Fruit fly (Drosophila melanogaster) whole organism, wandering third instar larva: ENCODE measurements around the gene Rpp21.

Source experiments
- CG32264 ChIP-seq: fragments of 200-800 bp; sonication (Bioruptor generic); optimal IDR thresholded peaks from 2 replicates; lab custom pipeline; 2016; ENCODE audit warnings: missing biosample characterization, missing genetic modification characterization
- CG9705 ChIP-seq: fragments of 200-800 bp; sonication (Bioruptor generic); optimal IDR thresholded peaks from 2 replicates; lab custom pipeline; 2018; ENCODE audit warnings: missing biosample characterization, mild to moderate bottlenecking, missing genetic modification characterization
- CrebA ChIP-seq: fragments of 200-800 bp; sonication (Bioruptor generic); optimal IDR thresholded peaks from 2 replicates; lab custom pipeline; 2016; ENCODE audit warnings: missing biosample characterization, mild to moderate bottlenecking, missing genetic modification characterization, borderline replicate concordance
- Hr78 ChIP-seq: fragments of >200 bp; optimal IDR thresholded peaks from 2 replicates; lab custom pipeline; 2017; ENCODE audit warnings: missing biosample characterization, missing genetic modification characterization
- Hr83 ChIP-seq: fragments of 200-300 bp; sonication (Bioruptor generic); optimal IDR thresholded peaks from 2 replicates; lab custom pipeline; 2016; ENCODE audit warnings: missing biosample characterization, mild to moderate bottlenecking, missing genetic modification characterization, moderate library complexity; ENCODE audit not compliant: poor library complexity, severe bottlenecking
- Jra ChIP-seq: sonication (Bioruptor generic); optimal IDR thresholded peaks from 2 replicates; lab custom pipeline; 2016; ENCODE audit warnings: missing biosample characterization, missing genetic modification characterization
- Myc ChIP-seq: fragments of >200 bp; optimal IDR thresholded peaks from 2 replicates; lab custom pipeline; 2017
- N ChIP-seq: fragments of >200 bp; optimal IDR thresholded peaks from 2 replicates; lab custom pipeline; 2018; ENCODE audit warnings: missing biosample characterization, missing external identifiers, missing genetic modification characterization
- OdsH ChIP-seq: fragments of 200-800 bp; sonication (Bioruptor generic); optimal IDR thresholded peaks from 2 replicates; lab custom pipeline; 2016; ENCODE audit warnings: missing biosample characterization, mild to moderate bottlenecking, missing genetic modification characterization
- Rel ChIP-seq, 2 experiments: fragments of 200-800 bp; sonication (Bioruptor generic) in 1 of 2; optimal IDR thresholded peaks; 2 replicates in 1 of 2; 3 replicates in 1 of 2; lab custom pipeline; 2016 to 2019; ENCODE audit warnings: mild to moderate bottlenecking in 2 of 2, missing biosample characterization in 2 of 2, missing genetic modification characterization in 2 of 2, moderate library complexity in 1 of 2
- Sp1 ChIP-seq: fragments of 200-800 bp; sonication (Bioruptor generic); optimal IDR thresholded peaks from 3 replicates; lab custom pipeline; 2019; ENCODE audit warnings: missing biosample characterization, mild to moderate bottlenecking, missing genetic modification characterization, moderate library complexity
- br ChIP-seq: fragments of 200-800 bp; sonication (Bioruptor generic); optimal IDR thresholded peaks from 2 replicates; lab custom pipeline; 2016; ENCODE audit warnings: missing biosample characterization, missing genetic modification characterization
- dmrt93B ChIP-seq: fragments of 200-800 bp; sonication (Bioruptor generic); optimal IDR thresholded peaks from 2 replicates; lab custom pipeline; 2018; ENCODE audit warnings: missing biosample characterization, mild to moderate bottlenecking, missing genetic modification characterization
- ey ChIP-seq: fragments of 200-800 bp; sonication (Bioruptor generic); optimal IDR thresholded peaks from 2 replicates; lab custom pipeline; 2016; ENCODE audit warnings: missing biosample characterization, missing genetic modification characterization
- foxo ChIP-seq, 2 experiments: fragments of 200-800 bp; sonication (Bioruptor generic); optimal IDR thresholded peaks; 2 replicates in 1 of 2; 3 replicates in 1 of 2; lab custom pipeline; 2016 to 2017; ENCODE audit warnings: missing biosample characterization in 2 of 2, missing genetic modification characterization in 2 of 2
- fru ChIP-seq: fragments of 200-800 bp; sonication (Bioruptor generic); optimal IDR thresholded peaks from 3 replicates; lab custom pipeline; 2016; ENCODE audit warnings: missing biosample characterization, mild to moderate bottlenecking, missing genetic modification characterization
- h ChIP-seq: fragments of 200-800 bp; sonication (Bioruptor generic); optimal IDR thresholded peaks from 3 replicates; lab custom pipeline; 2016; ENCODE audit warnings: missing biosample characterization, mild to moderate bottlenecking, missing genetic modification characterization
- pan ChIP-seq: fragments of >200 bp; optimal IDR thresholded peaks from 2 replicates; lab custom pipeline; 2017
- psq ChIP-seq: fragments of 200-800 bp; sonication (Bioruptor generic); optimal IDR thresholded peaks from 3 replicates; lab custom pipeline; 2017; ENCODE audit warnings: missing biosample characterization, mild to moderate bottlenecking, missing genetic modification characterization, moderate library complexity
- rgr ChIP-seq: fragments of 200-800 bp; sonication (Bioruptor generic); optimal IDR thresholded peaks from 3 replicates; lab custom pipeline; 2016; ENCODE audit warnings: missing biosample characterization, mild to moderate bottlenecking, missing genetic modification characterization
- sage ChIP-seq: fragments of 200-800 bp; sonication (Bioruptor generic); optimal IDR thresholded peaks from 2 replicates; lab custom pipeline; 2016; ENCODE audit warnings: missing biosample characterization, mild to moderate bottlenecking, missing genetic modification characterization
- usp ChIP-seq: fragments of >200 bp; optimal IDR thresholded peaks from 2 replicates; lab custom pipeline; 2017; ENCODE audit warnings: missing biosample characterization, missing genetic modification characterization

The Rpp21 gene

dm6 chrX:1080715-1081114, 50.2 kb downstream of the Rpp21 start:
- TF ChIP-seq Hr83 (GFP tag; lab: Kevin White, UChicago): no peak
- peak in 1 of 2 experiments; percentile 4 for TF ChIP-seq foxo (GFP tag; optimal IDR thresholded peaks at IDR 0.05; lab: Kevin White, UChicago)
- no peak for TF ChIP-seq CrebA
- TF ChIP-seq h (GFP tag; lab: Kevin White, UChicago): no peak
- peak; percentile 0 for TF ChIP-seq rgr (GFP tag; lab: Kevin White, UChicago)
- TF ChIP-seq br (GFP tag; lab: Kevin White, UChicago): peak; percentile 11
- no peak for TF ChIP-seq Rel (GFP tag; optimal IDR thresholded peaks at IDR 0.05; lab: Kevin White, UChicago)
- TF ChIP-seq Rel (tag; optimal IDR thresholded peaks at IDR 0.05; lab: Kevin White, UChicago): no peak
- TF ChIP-seq fru: peak; percentile 13
- no peak for TF ChIP-seq OdsH (GFP tag; lab: Kevin White, UChicago)
- no peak for TF ChIP-seq usp (GFP tag; lab: Kevin White, UChicago)
- no peak for TF ChIP-seq Jra (GFP tag; lab: Kevin White, UChicago)
- TF ChIP-seq, all 38 proteins: peak for 4

- TF ChIP-seq Myc: no peak
- TF ChIP-seq br (GFP tag; lab: Kevin White, UChicago): no peak
- no peak for TF ChIP-seq Rel (GFP tag; optimal IDR thresholded peaks at IDR 0.05; lab: Kevin White, UChicago)
- TF ChIP-seq Rel (tag; optimal IDR thresholded peaks at IDR 0.05; lab: Kevin White, UChicago): no peak
- no peak for TF ChIP-seq ey (GFP tag; lab: Kevin White, UChicago)
- no peak for TF ChIP-seq pan (lab: Kevin White, UChicago)
- TF ChIP-seq fru: no peak
- no peak for TF ChIP-seq Hr78
- no peak for TF ChIP-seq sage (GFP tag; lab: Kevin White, UChicago)
- no peak for TF ChIP-seq psq (GFP tag; lab: Kevin White, UChicago)
- TF ChIP-seq dmrt93B (GFP tag; lab: Kevin White, UChicago): no peak
- TF ChIP-seq CG9705 (GFP tag; lab: Kevin White, UChicago): no peak
- TF ChIP-seq usp (GFP tag; lab: Kevin White, UChicago): no peak
- TF ChIP-seq Hr83 (GFP tag; lab: Kevin White, UChicago): no peak
- TF ChIP-seq Sp1 (GFP tag; lab: Kevin White, UChicago): no peak
- TF ChIP-seq N (GFP tag; lab: Kevin White, UChicago): no peak
- TF ChIP-seq CG32264 (GFP tag; lab: Kevin White, UChicago): no peak
Measured at dm6 chrX:1082417-1082816, 51.9 kb downstream of the Rpp21 start.
